Worm (Caenorhabditis elegans) whole organism, late embryonic: ENCODE measurements around the gene C52E2.3.

Source experiments
- C38D4.7 ChIP-seq: fragments of 200-800 bp; sonication (Bioruptor generic); optimal IDR thresholded peaks from 2 replicates; lab custom pipeline; 2018; ENCODE audit warnings: mild to moderate bottlenecking, missing genetic modification characterization, moderate library complexity, missing compliant biosample characterization
- F13H6.1 ChIP-seq: sonication (generic microtip); optimal IDR thresholded peaks from 2 replicates; lab custom pipeline; 2016; ENCODE audit warnings: missing genetic modification characterization, missing compliant biosample characterization
- elt-2 ChIP-seq: sonication (generic microtip); optimal IDR thresholded peaks from 2 replicates; lab custom pipeline; 2016; ENCODE audit warnings: missing genetic modification reagents, missing genetic modification characterization, missing compliant biosample characterization
- ets-4 ChIP-seq: sonication (generic microtip); optimal IDR thresholded peaks from 2 replicates; lab custom pipeline; 2016; ENCODE audit warnings: missing genetic modification characterization, missing compliant biosample characterization
- hlh-8 ChIP-seq: sonication (generic microtip); optimal IDR thresholded peaks from 2 replicates; lab custom pipeline; 2016; ENCODE audit warnings: missing genotype, missing genetic modification characterization, missing compliant biosample characterization
- madf-2 ChIP-seq: sonication (generic microtip); optimal IDR thresholded peaks from 2 replicates; lab custom pipeline; 2017; ENCODE audit warnings: missing genetic modification characterization, missing compliant biosample characterization
- nhr-11 ChIP-seq: fragments of 150-350 bp; optimal IDR thresholded peaks from 2 replicates; lab custom pipeline; 2014; ENCODE audit warnings: missing biosample characterization, missing genetic modification characterization
- syd-9 ChIP-seq: sonication (generic microtip); optimal IDR thresholded peaks from 2 replicates; lab custom pipeline; 2016; ENCODE audit warnings: mild to moderate bottlenecking, missing genetic modification characterization, moderate library complexity, missing compliant biosample characterization
- unc-3 ChIP-seq, 2 experiments: fragments of 200-800 bp in 1 of 2; sonication (Bioruptor generic) in 1 of 2; sonication (generic microtip) in 1 of 2; conservative IDR thresholded peaks in 1 of 2; optimal IDR thresholded peaks in 1 of 2; 2 replicates each; pipeline versions ENCODE4 v1.3.6 to Lab custom; 2016 to 2022; ENCODE audit warnings: missing compliant biosample characterization in 2 of 2, missing genetic modification characterization in 2 of 2, missing genetic modification reagents in 1 of 2

C52E2.3 gene

ce11 chrII:1899934-1900333 lies 48.9 kb downstream of the C52E2.3 start, which contains the start of gene math-24:
TSS of gene math-24 (plus strand) at chrII:1900234.
- TF ChIP-seq unc-3 (GFP tag; conservative IDR thresholded peaks at IDR 0.05; lab: Robert Waterston, UW) (no peak), unc-3 (tag; optimal IDR thresholded peaks at IDR 0.05; lab: Kevin White, UChicago) (no peak), madf-2 (tag; lab: Kevin White, UChicago) (no peak)
- TF ChIP-seq, all 69 proteins: peak for 0

- TF ChIP-seq hlh-8 (tag; lab: Kevin White, UChicago) (no peak), ets-4 (tag; lab: Kevin White, UChicago) (no peak), C38D4.7 (GFP tag; lab: Kevin White, UChicago) (no peak), unc-3 (GFP tag; conservative IDR thresholded peaks at IDR 0.05; lab: Robert Waterston, UW) (no peak), unc-3 (tag; optimal IDR thresholded peaks at IDR 0.05; lab: Kevin White, UChicago) (no peak), elt-2 (tag; lab: Kevin White, UChicago) (no peak), nhr-11 (tag; lab: Kevin White, UChicago) (no peak), syd-9 (no peak), F13H6.1 (no peak)
Measured at ce11 chrII:1901981-1902380, 50.9 kb downstream of the C52E2.3 start, which contains the start of gene math-23. TSS of gene math-23 (plus strand) at chrII:1902281.
